Worm (Caenorhabditis elegans): ENCODE data around the gene urb-1.

The urb-1 gene

DNA sequence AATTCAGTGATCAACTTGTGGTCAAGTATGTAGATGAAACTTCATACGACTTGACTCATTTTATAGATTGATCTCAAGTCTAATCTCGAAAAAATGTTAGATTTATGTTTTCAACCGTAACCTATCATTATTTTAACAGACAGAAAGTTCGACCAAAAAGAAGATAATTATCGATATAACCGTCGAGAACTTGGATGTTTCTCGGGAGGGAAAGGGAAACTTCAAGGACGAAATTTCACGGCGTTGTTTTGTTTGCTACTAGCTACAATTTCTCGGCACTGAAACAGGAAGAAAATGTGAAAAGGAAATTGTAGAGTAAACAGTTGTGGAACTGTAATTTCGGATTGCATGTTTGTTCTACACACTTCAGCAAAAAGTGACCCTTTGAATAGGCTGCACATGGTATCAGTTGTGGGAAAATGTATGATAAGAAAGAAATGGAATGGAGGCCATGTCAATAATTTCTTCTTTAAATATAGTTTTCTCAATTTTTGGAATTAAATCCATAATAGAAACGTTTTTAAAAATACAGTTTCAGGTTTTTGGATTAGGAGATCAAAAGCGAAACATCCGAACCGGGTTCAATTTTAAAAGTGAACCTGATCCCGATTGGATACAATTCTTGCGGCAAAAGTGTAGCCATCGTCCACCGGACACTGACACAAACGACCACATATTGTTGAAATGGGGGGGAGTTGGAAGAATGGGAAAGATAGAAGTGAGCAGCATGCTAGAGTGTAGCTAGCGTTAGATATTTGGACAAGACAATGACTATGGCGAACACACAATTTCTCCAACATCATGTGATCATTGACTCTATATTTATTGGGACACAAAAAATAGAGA, 6.8 kb upstream of the urb-1 start:
- TF ChIP-seq mep-1 (tag; optimal IDR thresholded peaks at IDR 0.05): no peak
- TF ChIP-seq drap-1 (GFP tag; optimal IDR thresholded peaks at IDR 0.05): no peak
- no peak for TF ChIP-seq elt-1 (tag; optimal IDR thresholded peaks at IDR 0.05; ENCODE audit: borderline replicate concordance, insufficient read depth)
- no peak for TF ChIP-seq hlh-1 (tag; optimal IDR thresholded peaks at IDR 0.05)
- no peak for TF ChIP-seq zip-8 (tag; optimal IDR thresholded peaks at IDR 0.05)
- TF ChIP-seq snpc-4 (tag; optimal IDR thresholded peaks at IDR 0.05): no peak
- no peak for TF ChIP-seq unc-62 (GFP tag; optimal IDR thresholded peaks at IDR 0.05)
- TF ChIP-seq nhr-2 (tag; optimal IDR thresholded peaks at IDR 0.05): no peak
- no peak for TF ChIP-seq mab-5 (tag; optimal IDR thresholded peaks at IDR 0.05)
- no peak for TF ChIP-seq sem-2 (GFP tag; optimal IDR thresholded peaks at IDR 0.05)

ce11 chrV:6429870-6430339, 6.0 kb upstream of the urb-1 start, which contains the start of gene alh-4:
Gene alh-4 (minus strand): TSS chrV:6429920.
- no peak for TF ChIP-seq nhr-12 (tag; optimal IDR thresholded peaks at IDR 0.05)
- no peak for TF ChIP-seq hlh-1 (tag; optimal IDR thresholded peaks at IDR 0.05)
- no peak for TF ChIP-seq mab-5 (tag; optimal IDR thresholded peaks at IDR 0.05)
- TF ChIP-seq lsy-2 (tag; optimal IDR thresholded peaks at IDR 0.05): no peak
- no peak for TF ChIP-seq zip-8 (tag; optimal IDR thresholded peaks at IDR 0.05)
- no peak for TF ChIP-seq nhr-28 (tag; optimal IDR thresholded peaks at IDR 0.05)
- TF ChIP-seq snpc-4 (tag; optimal IDR thresholded peaks at IDR 0.05): no peak
- TF ChIP-seq lin-13 (tag; optimal IDR thresholded peaks at IDR 0.05): no peak
- TF ChIP-seq blmp-1 (tag; optimal IDR thresholded peaks at IDR 0.05): no peak
- TF ChIP-seq nhr-237 (tag; optimal IDR thresholded peaks at IDR 0.05): no peak
- TF ChIP-seq nhr-76 (tag; optimal IDR thresholded peaks at IDR 0.05): no peak
- TF ChIP-seq flh-1 (GFP tag; optimal IDR thresholded peaks at IDR 0.05): no peak
- TF ChIP-seq sptf-1 (tag; optimal IDR thresholded peaks at IDR 0.05): no peak
- TF ChIP-seq unc-62 (GFP tag; optimal IDR thresholded peaks at IDR 0.05): no peak
- no peak for TF ChIP-seq ces-1 (GFP tag; optimal IDR thresholded peaks at IDR 0.05)
- TF ChIP-seq unc-39 (tag; optimal IDR thresholded peaks at IDR 0.05): no peak
- no peak for TF ChIP-seq drap-1 (GFP tag; optimal IDR thresholded peaks at IDR 0.05)
- no peak for TF ChIP-seq ham-2 (GFP tag; optimal IDR thresholded peaks at IDR 0.05)

ce11 chrV:6427433-6427832, 3.5 kb upstream of the urb-1 start:
- TF ChIP-seq hlh-1 (tag; optimal IDR thresholded peaks at IDR 0.05): no peak
- TF ChIP-seq sptf-1 (tag; optimal IDR thresholded peaks at IDR 0.05): no peak
- peak; percentile 30 for TF ChIP-seq mep-1 (tag; optimal IDR thresholded peaks at IDR 0.05)
- TF ChIP-seq mab-5 (tag; optimal IDR thresholded peaks at IDR 0.05): no peak
- TF ChIP-seq nhr-237 (tag; optimal IDR thresholded peaks at IDR 0.05): no peak
- peak; percentile 18 for TF ChIP-seq cnd-1 (tag; optimal IDR thresholded peaks at IDR 0.05)
- no peak for TF ChIP-seq drap-1 (GFP tag; optimal IDR thresholded peaks at IDR 0.05)
- peak; percentile 75 for TF ChIP-seq lsy-2 (tag; optimal IDR thresholded peaks at IDR 0.05)

DNA sequence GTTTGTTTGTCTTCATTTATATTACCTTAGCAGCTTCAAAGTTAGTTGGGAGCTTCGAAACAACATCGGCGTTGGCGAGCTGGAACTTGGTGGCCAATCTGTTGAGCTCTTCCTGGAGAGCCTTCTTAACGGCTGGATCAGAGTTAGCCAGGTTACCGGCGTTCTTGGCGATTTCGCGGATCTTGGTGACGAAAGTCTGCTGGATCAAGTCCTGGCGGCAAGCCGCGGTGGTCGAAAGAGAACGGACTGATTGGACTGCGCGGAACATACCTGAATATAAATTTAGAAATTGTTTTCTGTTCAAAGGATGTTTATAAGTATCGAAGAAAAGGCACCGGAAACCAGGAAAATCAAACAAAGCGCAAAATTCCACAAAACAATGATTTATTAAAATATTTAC, 2.9 kb upstream of the urb-1 start, which contains the start of gene atp-4:
atp-4 (minus strand) TSS at position 270 of the 400 bp plus-strand sequence.
- TF ChIP-seq mab-5 (tag; optimal IDR thresholded peaks at IDR 0.05): no peak
- no peak for TF ChIP-seq ceh-83 (GFP tag; optimal IDR thresholded peaks at IDR 0.05)
- no peak for TF ChIP-seq blmp-1 (tag; optimal IDR thresholded peaks at IDR 0.05)
- no peak for TF ChIP-seq bed-3 (GFP tag; optimal IDR thresholded peaks at IDR 0.05)
- TF ChIP-seq elt-1 (tag; optimal IDR thresholded peaks at IDR 0.05; ENCODE audit: borderline replicate concordance, insufficient read depth): no peak
- no peak for TF ChIP-seq pha-4 (tag; optimal IDR thresholded peaks at IDR 0.05)
- no peak for TF ChIP-seq nhr-28 (tag; optimal IDR thresholded peaks at IDR 0.05)
- TF ChIP-seq ham-2 (GFP tag; optimal IDR thresholded peaks at IDR 0.05): no peak
- no peak for TF ChIP-seq mls-2 (tag; optimal IDR thresholded peaks at IDR 0.05)
- TF ChIP-seq unc-62 (GFP tag; optimal IDR thresholded peaks at IDR 0.05): no peak
- TF ChIP-seq ztf-11 (tag; optimal IDR thresholded peaks at IDR 0.05): no peak
- TF ChIP-seq cnd-1 (tag; optimal IDR thresholded peaks at IDR 0.05): no peak
- no peak for TF ChIP-seq flh-1 (GFP tag; optimal IDR thresholded peaks at IDR 0.05)
- no peak for TF ChIP-seq drap-1 (GFP tag; optimal IDR thresholded peaks at IDR 0.05)
- TF ChIP-seq nhr-12 (tag; optimal IDR thresholded peaks at IDR 0.05): no peak
- TF ChIP-seq nhr-76 (tag; optimal IDR thresholded peaks at IDR 0.05): no peak
- TF ChIP-seq lin-13 (tag; optimal IDR thresholded peaks at IDR 0.05): no peak

ce11 chrV:6425927-6426326, 2.0 kb upstream of the urb-1 start, which contains the start of gene T05H4.11:
Gene T05H4.11 (minus strand): TSS chrV:6426261.
- peak; percentile 22 for TF ChIP-seq sptf-1 (tag; optimal IDR thresholded peaks at IDR 0.05)
- peak; percentile 19 for TF ChIP-seq mls-2 (tag; optimal IDR thresholded peaks at IDR 0.05)
- no peak for TF ChIP-seq ceh-83 (GFP tag; optimal IDR thresholded peaks at IDR 0.05)
